Worm (Caenorhabditis elegans): Measurements from ENCODE around the gene clec-127.

DNA sequence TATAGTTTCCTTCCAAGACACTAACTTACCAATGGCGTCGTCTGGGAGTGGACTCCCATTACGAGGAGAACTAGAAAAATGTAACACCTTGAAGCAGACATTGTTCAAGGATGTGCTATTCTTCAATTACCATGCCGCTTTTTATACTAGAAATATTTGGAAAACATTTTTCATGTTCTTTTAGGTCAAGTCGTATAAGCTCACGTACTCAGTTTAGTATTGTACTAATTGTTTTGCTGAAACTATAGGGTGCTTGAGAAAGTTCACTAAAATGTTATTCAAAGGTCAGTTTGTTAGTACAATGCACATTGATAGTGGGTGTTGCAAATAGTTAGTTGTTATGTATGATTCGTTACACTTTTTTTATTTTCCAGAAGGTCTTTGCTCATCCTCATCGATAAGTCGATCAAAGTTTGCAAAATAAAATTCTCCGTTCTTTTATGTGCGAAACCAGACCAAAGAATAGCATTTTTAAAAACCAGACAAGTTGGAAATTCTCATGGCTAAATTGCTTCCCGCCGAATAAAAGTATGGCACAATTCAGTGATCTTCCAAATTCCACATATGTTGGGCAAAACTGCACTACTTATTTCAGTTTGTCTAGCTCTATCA is 2.0 kb upstream of the clec-127 start, which contains the start of the genes clec-128 and clec-129:
- no peak for TF ChIP-seq flt-1 (GFP tag; IDR thresholded peaks at IDR 0.05)
- no peak for TF ChIP-seq ama-1 (optimal IDR thresholded peaks at IDR 0.05)
- no peak for TF ChIP-seq ets-7 (tag; optimal IDR thresholded peaks at IDR 0.05)
- TF ChIP-seq hmg-4 (GFP tag; optimal IDR thresholded peaks at IDR 0.05), result no peak
- no peak for TF ChIP-seq hnd-1 (tag; optimal IDR thresholded peaks at IDR 0.05)
- TF ChIP-seq tra-4 (tag; optimal IDR thresholded peaks at IDR 0.05), result no peak
